Fruit fly (Drosophila melanogaster) whole organism, embryonic: Measurements from ENCODE around the gene PCID2.

Experiments
- Aef1 ChIP-seq: fragments of 200-800 bp; sonication (Bioruptor generic); IDR thresholded peaks from 3 replicates; pipeline ENCODE4 v1.3.6; 2022; ENCODE audit warnings: missing biosample characterization, missing genetic modification characterization
- CG10462 ChIP-seq: fragments of 200-800 bp; sonication (Bioruptor generic); optimal IDR thresholded peaks from 2 replicates; lab custom pipeline; 2016; ENCODE audit warnings: missing biosample characterization, missing genetic modification characterization
- CG11093 ChIP-seq: fragments of 200-800 bp; sonication (Bioruptor generic); IDR thresholded peaks from 3 replicates; pipeline ENCODE4 v1.3.6; 2022; ENCODE audit warnings: missing biosample characterization, missing genetic modification characterization
- CG11456 ChIP-seq: fragments of 200-800 bp; sonication (Bioruptor generic); IDR thresholded peaks from 3 replicates; pipeline ENCODE4 v1.3.6; 2022; ENCODE audit warnings: missing biosample characterization, missing genetic modification characterization
- CG12104 ChIP-seq: fragments of 200-800 bp; sonication (Bioruptor generic); optimal IDR thresholded peaks from 3 replicates; lab custom pipeline; 2016; ENCODE audit warnings: missing biosample characterization, missing genetic modification characterization
- CG12744 ChIP-seq: fragments of 200-800 bp; sonication (Bioruptor generic); optimal IDR thresholded peaks from 2 replicates; lab custom pipeline; 2016; ENCODE audit warnings: missing biosample characterization, missing genetic modification characterization
- CG13424 ChIP-seq: fragments of 200-800 bp; sonication (Bioruptor generic); optimal IDR thresholded peaks from 2 replicates; lab custom pipeline; 2019; ENCODE audit warnings: missing biosample characterization, mild to moderate bottlenecking, missing genetic modification characterization, moderate library complexity
- CG1529 ChIP-seq: fragments of 200-800 bp; sonication (Bioruptor generic); optimal IDR thresholded peaks from 3 replicates; lab custom pipeline; 2018; ENCODE audit warnings: missing biosample characterization, missing genetic modification characterization
- CG2199 ChIP-seq: fragments of 200-800 bp; sonication (Bioruptor generic); IDR thresholded peaks from 3 replicates; pipeline ENCODE4 v1.3.6; 2022; ENCODE audit warnings: missing biosample characterization, missing genetic modification characterization
- CG2889 ChIP-seq: fragments of 200-800 bp; sonication (Bioruptor generic); IDR thresholded peaks from 3 replicates; pipeline ENCODE4 v1.3.6; 2022; ENCODE audit warnings: missing biosample characterization, missing genetic modification characterization
- CG32767 ChIP-seq: fragments of 200-800 bp; sonication (Bioruptor generic); IDR thresholded peaks from 2 replicates; pipeline ENCODE4 v1.3.6; 2022; ENCODE audit warnings: missing biosample characterization, missing genetic modification characterization
- CG34422 ChIP-seq: fragments of 200-800 bp; sonication (Bioruptor generic); IDR thresholded peaks from 3 replicates; pipeline ENCODE4 v1.3.6; 2022; ENCODE audit warnings: missing biosample characterization, missing genetic modification characterization
- CG43689 ChIP-seq: fragments of 200-800 bp; sonication (Bioruptor generic); IDR thresholded peaks from 2 replicates; pipeline ENCODE4 v1.3.6; 2022; ENCODE audit warnings: missing biosample characterization, missing genetic modification characterization
- CG6272 ChIP-seq: fragments of 200-800 bp; sonication (Bioruptor generic); IDR thresholded peaks from 2 replicates; pipeline ENCODE4 v1.3.6; 2022; ENCODE audit warnings: missing biosample characterization, missing genetic modification characterization
- CG6854 ChIP-seq: fragments of 200-800 bp; sonication (Bioruptor generic); optimal IDR thresholded peaks from 3 replicates; lab custom pipeline; 2017; ENCODE audit warnings: missing biosample characterization, mild to moderate bottlenecking, missing genetic modification characterization
- CG7271 ChIP-seq: fragments of 200-800 bp; sonication (Bioruptor generic); optimal IDR thresholded peaks from 2 replicates; lab custom pipeline; 2018; ENCODE audit warnings: missing biosample characterization, mild to moderate bottlenecking, missing genetic modification characterization, moderate library complexity
- CG7357 ChIP-seq: fragments of 200-800 bp; sonication (Bioruptor generic); IDR thresholded peaks from 3 replicates; pipeline ENCODE4 v1.3.6; 2022; ENCODE audit warnings: missing biosample characterization, missing genetic modification characterization
- CG9727 ChIP-seq: fragments of 200-800 bp; sonication (Bioruptor generic); optimal IDR thresholded peaks from 3 replicates; lab custom pipeline; 2017; ENCODE audit warnings: missing biosample characterization, mild to moderate bottlenecking, missing genetic modification characterization
- CHES-1-like ChIP-seq: fragments of 200-800 bp; sonication (Bioruptor generic); optimal IDR thresholded peaks from 2 replicates; lab custom pipeline; 2016; ENCODE audit warnings: missing biosample characterization, missing genetic modification characterization
- Chrac-16 ChIP-seq: fragments of 200-800 bp; sonication (Bioruptor generic); optimal IDR thresholded peaks from 3 replicates; lab custom pipeline; 2016; ENCODE audit warnings: missing biosample characterization, missing genetic modification characterization
- Dbx ChIP-seq: fragments of 200-800 bp; sonication (Bioruptor generic); IDR thresholded peaks from 3 replicates; pipeline ENCODE4 v1.3.6; 2022; ENCODE audit warnings: missing biosample characterization, missing genetic modification characterization
- Deaf1 ChIP-seq: fragments of 200-800 bp; optimal IDR thresholded peaks from 3 replicates; lab custom pipeline; 2019; ENCODE audit warnings: missing biosample characterization, mild to moderate bottlenecking, missing genetic modification characterization, moderate library complexity
- Max ChIP-seq: fragments of 200-800 bp; sonication (Bioruptor generic); optimal IDR thresholded peaks from 2 replicates; lab custom pipeline; 2016; ENCODE audit warnings: missing biosample characterization, mild to moderate bottlenecking, missing genetic modification characterization
- Meics ChIP-seq: fragments of 200-800 bp; sonication (Bioruptor generic); optimal IDR thresholded peaks from 2 replicates; lab custom pipeline; 2017; ENCODE audit warnings: missing biosample characterization, mild to moderate bottlenecking, missing genetic modification characterization
- Side ChIP-seq: fragments of 200-800 bp; sonication (Bioruptor generic); optimal IDR thresholded peaks from 2 replicates; lab custom pipeline; 2016; ENCODE audit warnings: missing biosample characterization, missing genetic modification characterization
- Stat92E ChIP-seq, 3 experiments: fragments of >200 bp in 2 of 3; fragments of 200-800 bp in 1 of 3; sonication (Bioruptor generic) in 1 of 3; optimal IDR thresholded peaks; 2 replicates each; lab custom pipeline; 2017 to 2019; ENCODE audit warnings: missing biosample characterization in 3 of 3, missing genetic modification characterization in 3 of 3, mild to moderate bottlenecking in 1 of 3, moderate library complexity in 1 of 3
- TFAM ChIP-seq: fragments of 200-800 bp; sonication (Bioruptor generic); optimal IDR thresholded peaks from 2 replicates; lab custom pipeline; 2017; ENCODE audit warnings: missing biosample characterization, missing genetic modification characterization, inconsistent platforms
- Taf1 ChIP-seq: fragments of 200-800 bp; sonication (Bioruptor generic); IDR thresholded peaks from 2 replicates; pipeline ENCODE4 v1.3.6; 2022; ENCODE audit warnings: missing biosample characterization, missing genetic modification characterization
- abd-A ChIP-seq: fragments of 200-800 bp; sonication (Bioruptor generic); optimal IDR thresholded peaks from 3 replicates; lab custom pipeline; 2019; ENCODE audit warnings: missing biosample characterization, mild to moderate bottlenecking, missing genetic modification characterization, moderate library complexity
- chinmo ChIP-seq: fragments of 200-800 bp; sonication (Bioruptor generic); IDR thresholded peaks from 4 replicates; pipeline ENCODE4 v1.3.6; 2022; ENCODE audit warnings: missing biosample characterization, missing genetic modification characterization; ENCODE audit not compliant: partially characterized antibody
- crol ChIP-seq: fragments of 200-800 bp; sonication (Bioruptor generic); IDR thresholded peaks from 2 replicates; pipeline ENCODE4 v1.3.6; 2022; ENCODE audit warnings: missing biosample characterization, missing genetic modification characterization
- ham ChIP-seq: fragments of 200-800 bp; sonication (Bioruptor generic); IDR thresholded peaks from 2 replicates; pipeline ENCODE4 v1.3.6; 2022; ENCODE audit warnings: missing biosample characterization, missing genetic modification characterization
- ind ChIP-seq: fragments of 200-800 bp; sonication (Bioruptor generic); optimal IDR thresholded peaks from 3 replicates; lab custom pipeline; 2016; ENCODE audit warnings: missing biosample characterization, missing genetic modification characterization
- kni ChIP-seq: fragments of 200-800 bp; sonication (Bioruptor generic); optimal IDR thresholded peaks from 3 replicates; lab custom pipeline; 2017; ENCODE audit warnings: mild to moderate bottlenecking, missing biosample characterization, missing genetic modification reagents, missing genetic modification characterization
- knrl ChIP-seq: fragments of 200-800 bp; sonication (Bioruptor generic); IDR thresholded peaks from 3 replicates; pipeline ENCODE4 v1.3.6; 2022; ENCODE audit warnings: missing biosample characterization, missing genetic modification characterization; ENCODE audit not compliant: partially characterized antibody
- lbe ChIP-seq: fragments of 200-800 bp; sonication (Bioruptor generic); optimal IDR thresholded peaks from 2 replicates; lab custom pipeline; 2016; ENCODE audit warnings: missing biosample characterization, mild to moderate bottlenecking, missing genetic modification characterization
- pan ChIP-seq, 4 experiments: fragments of >200 bp in 3 of 4; fragments of 200-800 bp in 1 of 4; sonication (Bioruptor generic) in 1 of 4; optimal IDR thresholded peaks in 3 of 4; IDR thresholded peaks in 1 of 4; 2 replicates each; pipeline versions ENCODE4 v1.3.6 to Lab custom; 2017 to 2022; ENCODE audit warnings: missing biosample characterization in 2 of 4, missing genetic modification characterization in 2 of 4, mixed read lengths in 1 of 4
- pfk ChIP-seq: fragments of 200-800 bp; sonication (Bioruptor generic); optimal IDR thresholded peaks from 2 replicates; lab custom pipeline; 2018; ENCODE audit warnings: missing biosample characterization, mild to moderate bottlenecking, missing genetic modification characterization, moderate library complexity
- pho ChIP-seq: fragments of 200-800 bp; sonication (Bioruptor generic); optimal IDR thresholded peaks from 2 replicates; lab custom pipeline; 2016; ENCODE audit warnings: missing biosample characterization, missing genetic modification characterization
- pnt ChIP-seq: fragments of 200-800 bp; sonication (Bioruptor generic); optimal IDR thresholded peaks from 3 replicates; lab custom pipeline; 2016; ENCODE audit warnings: missing biosample characterization, missing genetic modification characterization
- pros ChIP-seq: fragments of 200-800 bp; sonication (Bioruptor generic); optimal IDR thresholded peaks from 3 replicates; lab custom pipeline; 2019; ENCODE audit warnings: missing biosample characterization, mild to moderate bottlenecking, missing genetic modification characterization, moderate library complexity
- pum ChIP-seq: fragments of 200-800 bp; sonication (Bioruptor generic); optimal IDR thresholded peaks from 2 replicates; lab custom pipeline; 2016; ENCODE audit warnings: missing biosample characterization, missing genetic modification characterization
- sens ChIP-seq: fragments of 200-800 bp; sonication (Bioruptor generic); peaks from one replicate; lab custom pipeline; 2016; ENCODE audit warnings: missing biosample characterization, missing genetic modification characterization
- sqz ChIP-seq: fragments of 200-800 bp; sonication (Bioruptor generic); optimal IDR thresholded peaks from 3 replicates; lab custom pipeline; 2018; ENCODE audit warnings: missing biosample characterization, mild to moderate bottlenecking, missing genetic modification characterization
- tgo ChIP-seq: fragments of 200-800 bp; sonication (Bioruptor generic); IDR thresholded peaks from 3 replicates; pipeline ENCODE4 v1.3.6; 2022; ENCODE audit warnings: missing biosample characterization, missing genetic modification characterization
- zf30C ChIP-seq: fragments of 200-800 bp; sonication (Bioruptor generic); optimal IDR thresholded peaks from 3 replicates; lab custom pipeline; 2018; ENCODE audit warnings: missing biosample characterization, mild to moderate bottlenecking, missing genetic modification characterization

The PCID2 gene

DNA sequence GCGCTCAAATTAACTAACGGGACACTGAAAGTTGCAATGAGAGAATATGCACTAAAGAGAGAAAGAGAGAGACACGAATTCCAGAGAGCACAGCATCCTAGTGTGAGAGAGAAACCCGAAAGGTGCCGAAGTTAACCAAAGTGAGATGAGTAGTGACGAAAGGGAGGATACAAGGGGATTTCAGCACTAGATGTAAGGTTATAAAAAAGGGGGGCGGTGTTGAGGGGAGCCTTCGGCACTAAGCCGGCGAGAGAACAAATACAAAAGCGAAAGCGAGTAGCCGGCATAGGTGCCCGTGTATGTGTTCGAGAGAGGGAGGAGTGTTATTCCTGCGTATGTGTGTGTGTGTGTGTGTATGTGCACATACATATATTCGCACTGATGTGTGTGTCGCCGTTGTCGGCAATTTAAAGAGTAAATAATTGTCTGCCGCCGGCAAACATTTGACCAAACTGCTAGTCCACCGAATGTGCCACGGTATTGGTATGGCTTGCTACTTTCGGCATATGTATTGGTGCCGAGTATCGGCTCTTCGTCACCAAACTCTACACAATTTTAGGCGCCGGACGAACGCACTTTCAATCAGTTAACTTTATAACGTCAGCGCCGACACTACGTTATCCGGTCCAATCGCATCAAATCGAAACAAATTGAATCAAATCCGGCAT lies 29.5 kb upstream of the PCID2 start, which contains the start of gene CG7368 (continued):
- TF ChIP-seq CG11093 (no peak), ham (GFP tag; lab: Robert Waterston, UW) (no peak), Max (GFP tag; lab: Kevin White, UChicago) (no peak), kni (no peak), pfk (no peak), ind (GFP tag; lab: Kevin White, UChicago) (no peak), Side (GFP tag; lab: Kevin White, UChicago) (no peak), CG34422 (peak; percentile 41; the same call in 1 of the 3 replicates), sens (GFP tag; lab: Kevin White, UChicago) (peak; percentile 24), CG12104 (no peak), pnt (GFP tag; lab: Kevin White, UChicago) (no peak), CG11456 (GFP tag; lab: Robert Waterston, UW) (no peak), CG9727 (no peak), Chrac-16 (GFP tag; lab: Kevin White, UChicago) (no peak), CG2199 (GFP tag; lab: Robert Waterston, UW) (no peak), TFAM (GFP tag; lab: Kevin White, UChicago) (no peak), CG13424 (tag; lab: Kevin White, UChicago) (no peak), zf30C (GFP tag; lab: Kevin White, UChicago) (no peak), tgo (GFP tag; lab: Robert Waterston, UW) (no peak), Meics (GFP tag; lab: Kevin White, UChicago) (peak; percentile 79), Aef1 (GFP tag; lab: Robert Waterston, UW) (no peak), CG7271 (tag; lab: Kevin White, UChicago) (no peak), CG1529 (GFP tag; lab: Kevin White, UChicago) (no peak)

DNA sequence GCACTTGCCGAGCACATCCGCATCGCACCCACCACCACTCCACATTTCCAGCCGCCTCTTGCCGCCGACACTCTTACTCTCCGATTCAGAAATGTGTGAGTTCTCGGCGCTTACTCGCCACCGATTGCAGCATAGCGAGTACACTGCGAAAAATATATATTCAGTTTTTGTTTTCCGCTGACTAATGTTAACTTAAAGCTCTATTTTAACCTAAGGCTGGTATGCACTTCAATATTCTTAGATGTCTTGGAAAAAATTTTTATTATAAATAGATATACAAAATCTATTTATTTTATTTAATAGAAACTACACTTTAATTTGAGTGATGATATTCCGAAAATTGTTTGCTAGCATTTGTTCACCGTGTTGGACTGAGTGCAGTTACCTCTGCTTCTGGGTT lies 27.0 kb upstream of the PCID2 start:
- TF ChIP-seq abd-A (tag; lab: Kevin White, UChicago) (no peak), pros (GFP tag; lab: Kevin White, UChicago) (no peak), lbe (no peak), knrl (GFP tag; lab: Robert Waterston, UW) (no peak), CG12744 (GFP tag; lab: Kevin White, UChicago) (no peak), pho (GFP tag; lab: Kevin White, UChicago) (no peak), Taf1 (GFP tag; lab: Robert Waterston, UW) (no peak), sqz (no peak), pum (GFP tag; lab: Kevin White, UChicago) (no peak), CHES-1-like (GFP tag; lab: Kevin White, UChicago) (no peak)

DNA sequence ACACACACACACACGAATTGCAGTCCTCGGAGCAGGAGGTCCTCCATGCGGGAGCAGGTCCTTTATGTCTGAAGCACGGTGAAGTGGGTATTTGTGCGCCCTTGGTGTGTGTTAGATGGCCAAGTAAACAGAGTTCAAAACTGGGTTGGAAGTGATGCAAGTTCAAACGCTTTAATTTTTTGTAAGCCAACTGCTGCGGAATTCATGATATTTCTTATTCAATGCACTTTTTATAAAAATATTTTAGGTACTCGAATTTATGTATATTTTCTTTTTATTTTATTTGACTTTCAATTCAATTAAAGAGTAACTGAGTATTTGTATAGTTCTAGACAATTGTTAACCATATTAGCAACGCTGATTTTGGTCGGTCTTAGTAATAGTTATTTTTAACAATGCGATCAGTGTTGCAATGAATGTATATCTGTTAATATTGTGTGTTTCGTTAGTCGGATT lies 26.2 kb upstream of the PCID2 start, which contains the start of the genes CG14137 and CG46394:
Gene CG14137 (minus strand): TSS at position 101 of the 456 bp plus-strand sequence.
Gene CG46394 (plus strand): TSS at position 406 of the 456 bp plus-strand sequence.
- TF ChIP-seq CG2889 (0 out of 3 replicates have a peak, but pooled peaks have one; percentile 3), pan (optimal IDR thresholded peaks at IDR 0.05; lab: Kevin White, UChicago) (no peak), pan (GFP tag; optimal IDR thresholded peaks at IDR 0.05 in 1 of 2, IDR thresholded peaks at IDR 0.05 in 1 of 2) (no peak)

DNA sequence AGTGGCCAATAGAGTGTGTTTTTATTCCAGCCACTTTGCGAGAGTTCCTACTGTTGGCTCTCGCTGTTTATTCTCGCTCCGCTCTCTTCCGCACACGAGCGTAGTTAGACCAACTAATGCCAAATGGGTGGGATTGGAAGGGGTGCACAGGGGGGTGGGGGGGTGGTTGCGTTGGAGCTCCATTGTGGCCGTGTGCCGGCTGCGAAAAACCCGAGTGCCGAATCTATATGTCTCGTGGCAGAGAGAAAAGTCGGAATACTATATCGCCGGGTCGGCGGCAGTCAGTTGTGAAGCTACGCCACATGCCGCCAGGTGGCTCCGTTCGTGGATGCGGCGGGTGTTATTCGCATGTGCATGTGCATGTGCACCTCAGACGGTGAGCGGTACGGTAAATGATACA lies 25.1 kb upstream of the PCID2 start:
- TF ChIP-seq crol (GFP tag; lab: Robert Waterston, UW) (peak; percentile 82), CG43689 (GFP tag; lab: Robert Waterston, UW) (no peak), Deaf1 (tag; lab: Kevin White, UChicago) (peak; percentile 85), Stat92E (GFP tag; optimal IDR thresholded peaks at IDR 0.05; lab: Kevin White, UChicago) (no peak), CG32767 (GFP tag; lab: Robert Waterston, UW) (0 out of 2 replicates have a peak, but pooled peaks have one; percentile 12), chinmo (0 out of 4 replicates have a peak, but pooled peaks have one; percentile 21), CG7357 (GFP tag; lab: Robert Waterston, UW) (0 out of 3 replicates have a peak, but pooled peaks have one; percentile 32), tgo (GFP tag; lab: Robert Waterston, UW) (no peak), CG6272 (GFP tag; lab: Robert Waterston, UW) (peak; percentile 31; the same call in 1 of the 2 replicates), CG6854 (no peak), Dbx (0 out of 3 replicates have a peak, but pooled peaks have one; percentile 11), CG10462 (GFP tag; lab: Kevin White, UChicago) (no peak), CG34422 (peak; percentile 28; the same call in 1 of the 3 replicates)
